Fruit fly (Drosophila melanogaster) whole organism, embryonic: ENCODE measurements around the gene BBS1.
A peak's percentile ranks its signal among the peaks of the same experiment; 100 is the strongest.

Source experiments
- B-H1 ChIP-seq: fragments of 200-800 bp; sonication (Bioruptor generic); IDR thresholded peaks from 3 replicates; pipeline ENCODE4 v1.3.6; 2022; ENCODE audit warnings: missing biosample characterization, missing genetic modification characterization
- CG10431 ChIP-seq: fragments of 200-800 bp; sonication (Bioruptor generic); optimal IDR thresholded peaks from 3 replicates; lab custom pipeline; 2018; ENCODE audit warnings: missing biosample characterization, mild to moderate bottlenecking, missing genetic modification characterization
- CG10543 ChIP-seq: fragments of 200-800 bp; sonication (Bioruptor generic); optimal IDR thresholded peaks from 3 replicates; lab custom pipeline; 2017; ENCODE audit warnings: missing biosample characterization, mild to moderate bottlenecking, missing genetic modification characterization, moderate library complexity
- CG13624 ChIP-seq: fragments of 200-800 bp; sonication (Bioruptor generic); optimal IDR thresholded peaks from 2 replicates; lab custom pipeline; 2016; ENCODE audit warnings: missing biosample characterization, missing genetic modification characterization
- CG17186 ChIP-seq: fragments of 200-800 bp; sonication (Bioruptor generic); optimal IDR thresholded peaks from 3 replicates; lab custom pipeline; 2017; ENCODE audit warnings: missing biosample characterization, missing genetic modification reagents, missing genetic modification characterization
- CG17359 ChIP-seq: fragments of 200-800 bp; sonication (Bioruptor generic); optimal IDR thresholded peaks from 3 replicates; lab custom pipeline; 2018; ENCODE audit warnings: missing biosample characterization, mild to moderate bottlenecking, missing genetic modification characterization, moderate library complexity
- CG17568 ChIP-seq: fragments of 200-800 bp; sonication (Bioruptor generic); optimal IDR thresholded peaks from 2 replicates; lab custom pipeline; 2018; ENCODE audit warnings: missing biosample characterization, mild to moderate bottlenecking, missing genetic modification characterization, moderate library complexity
- CG17912 ChIP-seq: fragments of 200-800 bp; sonication (Bioruptor generic); optimal IDR thresholded peaks from 2 replicates; lab custom pipeline; 2018; ENCODE audit warnings: missing biosample characterization, mild to moderate bottlenecking, missing genetic modification characterization
- CG18011 ChIP-seq: fragments of 200-800 bp; sonication (Bioruptor generic); optimal IDR thresholded peaks from 2 replicates; lab custom pipeline; 2017; ENCODE audit warnings: missing biosample characterization, missing genetic modification characterization, mild to moderate bottlenecking, moderate library complexity, missing genotype
- CG2120 ChIP-seq: fragments of 200-800 bp; sonication (Bioruptor generic); optimal IDR thresholded peaks from 3 replicates; lab custom pipeline; 2016; ENCODE audit warnings: missing biosample characterization, missing genetic modification characterization
- CG30403 ChIP-seq: fragments of 200-800 bp; sonication (Bioruptor generic); optimal IDR thresholded peaks from 3 replicates; lab custom pipeline; 2016; ENCODE audit warnings: missing biosample characterization, missing genetic modification characterization
- CG31388 ChIP-seq: fragments of 200-800 bp; sonication (Bioruptor generic); optimal IDR thresholded peaks from 2 replicates; lab custom pipeline; 2016; ENCODE audit warnings: missing biosample characterization, missing genetic modification characterization
- CG31441 ChIP-seq: fragments of 200-800 bp; sonication (Bioruptor generic); IDR thresholded peaks from 2 replicates; pipeline ENCODE4 v1.3.6; 2022; ENCODE audit warnings: missing biosample characterization, missing genetic modification characterization
- CG33557 ChIP-seq: fragments of 200-800 bp; sonication (Bioruptor generic); optimal IDR thresholded peaks from 2 replicates; lab custom pipeline; 2019; ENCODE audit warnings: missing biosample characterization, mild to moderate bottlenecking, missing genetic modification characterization, moderate library complexity
- CG4617 ChIP-seq: fragments of 200-800 bp; sonication (Bioruptor generic); optimal IDR thresholded peaks from 3 replicates; lab custom pipeline; 2016; ENCODE audit warnings: missing biosample characterization, missing genetic modification characterization, borderline replicate concordance
- CG9727 ChIP-seq: fragments of 200-800 bp; sonication (Bioruptor generic); optimal IDR thresholded peaks from 3 replicates; lab custom pipeline; 2017; ENCODE audit warnings: missing biosample characterization, mild to moderate bottlenecking, missing genetic modification characterization
- D ChIP-seq, 2 experiments: fragments of 200-800 bp in 1 of 2; fragments of >200 bp in 1 of 2; sonication (Bioruptor generic) in 1 of 2; optimal IDR thresholded peaks; 2 replicates in 1 of 2; 3 replicates in 1 of 2; lab custom pipeline; 2017; ENCODE audit warnings: mild to moderate bottlenecking in 1 of 2, missing biosample characterization in 1 of 2, missing genetic modification characterization in 1 of 2, missing genetic modification reagents in 1 of 2
- Dip3 ChIP-seq: fragments of 200-800 bp; sonication (Bioruptor generic); optimal IDR thresholded peaks from 3 replicates; lab custom pipeline; 2016; ENCODE audit warnings: missing biosample characterization, missing genetic modification characterization
- Dref ChIP-seq: fragments of 200-800 bp; sonication (Bioruptor generic); IDR thresholded peaks from 2 replicates; pipeline ENCODE4 v1.3.6; 2022; ENCODE audit warnings: missing biosample characterization, missing genetic modification characterization
- Gug ChIP-seq: fragments of 200-800 bp; sonication (Bioruptor generic); IDR thresholded peaks from 4 replicates; pipeline ENCODE4 v1.3.6; 2022; ENCODE audit warnings: missing biosample characterization, missing genetic modification characterization
- HHEX ChIP-seq: fragments of 200-800 bp; sonication (Bioruptor generic); optimal IDR thresholded peaks from 3 replicates; lab custom pipeline; 2017; ENCODE audit warnings: missing biosample characterization, mild to moderate bottlenecking, missing genetic modification characterization, missing genetic modification reagents
- Hsf ChIP-seq: fragments of 200-800 bp; sonication (Bioruptor generic); optimal IDR thresholded peaks from 3 replicates; lab custom pipeline; 2016; ENCODE audit warnings: missing biosample characterization, missing genetic modification characterization
- Kr ChIP-seq: fragments of 200-800 bp; sonication (Bioruptor generic); optimal IDR thresholded peaks from 2 replicates; lab custom pipeline; 2017; ENCODE audit warnings: missing biosample characterization, mild to moderate bottlenecking, missing genetic modification characterization
- Mes4 ChIP-seq: fragments of 200-800 bp; sonication (Bioruptor generic); optimal IDR thresholded peaks from 2 replicates; lab custom pipeline; 2016; ENCODE audit warnings: missing biosample characterization, missing genetic modification characterization
- NC2β ChIP-seq: fragments of 200-800 bp; sonication (Bioruptor generic); optimal IDR thresholded peaks from 2 replicates; lab custom pipeline; 2016; ENCODE audit warnings: missing biosample characterization, missing genetic modification characterization
- Nf-YC ChIP-seq: fragments of 200-800 bp; optimal IDR thresholded peaks from 3 replicates; lab custom pipeline; 2019; ENCODE audit warnings: missing biosample characterization, mild to moderate bottlenecking, missing genetic modification characterization, moderate library complexity
- Rx ChIP-seq: fragments of 200-800 bp; sonication (Bioruptor generic); IDR thresholded peaks from 2 replicates; pipeline ENCODE4 v1.3.6; 2022; ENCODE audit warnings: missing biosample characterization, missing genetic modification characterization
- Sin3A ChIP-seq: fragments of >200 bp; optimal IDR thresholded peaks from 2 replicates; lab custom pipeline; 2018
- Spps ChIP-seq: fragments of 200-800 bp; sonication (Bioruptor generic); optimal IDR thresholded peaks from 2 replicates; lab custom pipeline; 2018; ENCODE audit warnings: missing biosample characterization, mild to moderate bottlenecking, missing genetic modification characterization
- Sry-δ ChIP-seq: fragments of 200-800 bp; sonication (Bioruptor generic); optimal IDR thresholded peaks from 2 replicates; lab custom pipeline; 2016; ENCODE audit warnings: missing biosample characterization, missing genetic modification characterization
- al ChIP-seq: fragments of 200-800 bp; sonication (Bioruptor generic); IDR thresholded peaks from 2 replicates; pipeline ENCODE4 v1.3.6; 2022; ENCODE audit warnings: missing biosample characterization, missing genetic modification characterization
- chn ChIP-seq: fragments of 200-800 bp; sonication (Bioruptor generic); optimal IDR thresholded peaks from 2 replicates; lab custom pipeline; 2016; ENCODE audit warnings: missing biosample characterization, missing genetic modification characterization
- crc ChIP-seq: fragments of 200-800 bp; sonication (Bioruptor generic); optimal IDR thresholded peaks from 2 replicates; lab custom pipeline; 2016; ENCODE audit warnings: missing biosample characterization, missing genetic modification characterization
- dati ChIP-seq: fragments of 200-800 bp; sonication (Bioruptor generic); IDR thresholded peaks from 2 replicates; pipeline ENCODE4 v1.3.6; 2022; ENCODE audit warnings: missing biosample characterization, missing genetic modification characterization
- disco-r ChIP-seq: fragments of 200-800 bp; sonication (Bioruptor generic); optimal IDR thresholded peaks from 2 replicates; lab custom pipeline; 2016; ENCODE audit warnings: missing biosample characterization, missing genetic modification characterization
- en ChIP-seq: fragments of 200-800 bp; sonication (Bioruptor generic); optimal IDR thresholded peaks from 2 replicates; lab custom pipeline; 2016; ENCODE audit warnings: missing biosample characterization, missing genetic modification characterization
- exex ChIP-seq: fragments of 200-800 bp; sonication (Bioruptor generic); optimal IDR thresholded peaks from 4 replicates; lab custom pipeline; 2018; ENCODE audit warnings: missing biosample characterization, mild to moderate bottlenecking, missing genetic modification characterization, moderate library complexity
- ham ChIP-seq: fragments of 200-800 bp; sonication (Bioruptor generic); IDR thresholded peaks from 2 replicates; pipeline ENCODE4 v1.3.6; 2022; ENCODE audit warnings: missing biosample characterization, missing genetic modification characterization
- mam ChIP-seq: fragments of 200-800 bp; sonication (Bioruptor generic); optimal IDR thresholded peaks from 3 replicates; lab custom pipeline; 2016; ENCODE audit warnings: missing biosample characterization, missing genetic modification characterization
- onecut ChIP-seq: fragments of 200-800 bp; sonication (Bioruptor generic); IDR thresholded peaks from 2 replicates; pipeline ENCODE4 v1.3.6; 2022; ENCODE audit warnings: missing biosample characterization, missing genetic modification characterization
- psq ChIP-seq: fragments of 200-800 bp; sonication (Bioruptor generic); optimal IDR thresholded peaks from 2 replicates; lab custom pipeline; 2017; ENCODE audit warnings: missing biosample characterization, missing genetic modification characterization
- ranshi ChIP-seq: fragments of 200-800 bp; sonication (Bioruptor generic); IDR thresholded peaks from 2 replicates; pipeline ENCODE4 v1.3.6; 2022; ENCODE audit warnings: missing biosample characterization, missing genetic modification characterization
- sisA ChIP-seq: fragments of 200-800 bp; sonication (Bioruptor generic); IDR thresholded peaks from 2 replicates; pipeline ENCODE4 v1.3.6; 2022; ENCODE audit warnings: missing biosample characterization, missing genetic modification characterization
- slou ChIP-seq: fragments of 200-800 bp; sonication (Bioruptor generic); optimal IDR thresholded peaks from 3 replicates; lab custom pipeline; 2016; ENCODE audit warnings: missing biosample characterization, missing genetic modification characterization
- slp2 ChIP-seq: fragments of 200-800 bp; sonication (Bioruptor generic); optimal IDR thresholded peaks from 2 replicates; lab custom pipeline; 2016; ENCODE audit warnings: missing biosample characterization, missing genetic modification characterization
- so ChIP-seq: fragments of 200-800 bp; sonication (Bioruptor generic); IDR thresholded peaks from 3 replicates; pipeline ENCODE4 v1.3.6; 2022; ENCODE audit warnings: missing biosample characterization, missing genetic modification characterization
- ssp ChIP-seq: fragments of 200-800 bp; sonication (Bioruptor generic); IDR thresholded peaks from 2 replicates; pipeline ENCODE4 v1.3.6; 2022; ENCODE audit warnings: missing biosample characterization, missing genetic modification characterization
- zen ChIP-seq: fragments of 200-800 bp; sonication (Bioruptor generic); optimal IDR thresholded peaks from 3 replicates; lab custom pipeline; 2018; ENCODE audit warnings: missing biosample characterization, mild to moderate bottlenecking, missing genetic modification characterization, moderate library complexity

The BBS1 gene

DNA sequence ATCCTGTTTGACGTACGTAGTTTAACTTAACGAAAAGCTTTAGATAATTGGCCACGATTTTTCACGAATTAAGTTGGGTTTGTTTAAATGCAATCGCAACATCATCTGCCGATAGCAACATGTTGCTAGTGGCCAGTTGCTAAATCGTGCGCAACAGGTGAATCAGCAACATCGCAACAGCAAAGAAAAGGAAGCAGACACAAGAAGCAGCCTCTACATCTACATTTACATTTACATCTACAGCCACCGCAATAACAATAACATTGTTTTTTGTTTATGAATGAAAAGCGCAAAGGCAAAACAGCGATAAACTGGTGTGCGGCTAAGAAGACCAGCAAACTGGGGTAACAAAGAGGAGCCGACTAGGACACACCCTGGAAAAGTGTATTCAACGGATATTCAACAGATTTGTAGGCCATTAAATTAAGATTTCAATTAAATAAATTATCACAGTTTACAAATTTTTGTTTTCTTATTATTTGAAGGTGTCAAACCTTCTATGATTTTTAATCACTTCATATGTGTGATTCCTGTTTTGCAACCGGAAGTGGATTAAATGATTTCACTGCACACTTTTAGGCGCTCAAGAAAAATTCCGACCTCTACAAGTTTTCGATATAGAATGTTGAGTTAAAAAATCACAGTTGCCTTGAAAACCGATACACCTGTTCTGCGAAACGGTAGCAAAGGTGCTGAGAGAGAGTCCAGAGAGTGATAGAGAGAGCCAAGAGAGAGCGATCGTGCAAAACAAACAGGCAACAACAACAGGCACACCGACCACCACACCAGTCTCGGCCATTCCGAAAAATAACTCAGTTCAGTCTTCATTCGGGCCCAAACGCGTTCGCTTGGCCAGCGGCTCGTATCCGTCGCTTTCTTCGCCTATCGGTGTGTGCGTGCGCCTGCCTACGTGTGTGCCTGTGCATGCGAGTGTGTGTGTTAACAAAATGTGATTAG lies 8.3 kb downstream of the BBS1 start, which contains the start of gene melt (continued):
- peak; percentile 93 for TF ChIP-seq CG2120 (GFP tag; lab: Kevin White, UChicago)
- no peak for TF ChIP-seq Kr (GFP tag; lab: Kevin White, UChicago)
- TF ChIP-seq Sin3A (lab: Kevin White, UChicago): no peak
- TF ChIP-seq NC2β: peak; percentile 71
- peak; percentile 85 for TF ChIP-seq HHEX
- TF ChIP-seq slp2: peak; percentile 88
- peak; percentile 78 for TF ChIP-seq CG33557
- peak; percentile 50 for TF ChIP-seq Sry-δ (GFP tag; lab: Kevin White, UChicago)
- peak; percentile 95 for TF ChIP-seq CG9727 (GFP tag; lab: Kevin White, UChicago)
- TF ChIP-seq CG18011 (GFP tag; lab: Kevin White, UChicago): peak; percentile 66
- peak; percentile 96 for TF ChIP-seq psq (GFP tag; lab: Kevin White, UChicago)
- peak; percentile 50; the same call in 1 of the 2 replicates for TF ChIP-seq ranshi (GFP tag; lab: Robert Waterston, UW)
- no peak for TF ChIP-seq CG17912
- TF ChIP-seq so (GFP tag; lab: Robert Waterston, UW): peak; percentile 67; the same call in 2 of the 3 replicates
- peak; percentile 84 for TF ChIP-seq Mes4
- peak; percentile 20 for TF ChIP-seq CG10431 (GFP tag; lab: Kevin White, UChicago)
- peak; percentile 33; the same call in 1 of the 2 replicates for TF ChIP-seq ham (GFP tag; lab: Robert Waterston, UW)
- peak; percentile 92 for TF ChIP-seq chn
- TF ChIP-seq sisA (GFP tag; lab: Robert Waterston, UW): peak; percentile 76
- TF ChIP-seq Rx (GFP tag; lab: Robert Waterston, UW): peak; percentile 54; the same call in 1 of the 2 replicates
- peak; percentile 5 for TF ChIP-seq CG17186 (GFP tag; lab: Kevin White, UChicago)
- TF ChIP-seq crc (GFP tag; lab: Kevin White, UChicago): peak; percentile 80
- TF ChIP-seq CG13624 (GFP tag; lab: Kevin White, UChicago): peak; percentile 90
- TF ChIP-seq exex (tag; lab: Kevin White, UChicago): peak; percentile 38
- peak; percentile 78 for TF ChIP-seq slou
- peak; percentile 77 for TF ChIP-seq CG17359 (tag; lab: Kevin White, UChicago)
- TF ChIP-seq Gug (GFP tag; lab: Robert Waterston, UW): peak; percentile 50; the same call in 1 of the 4 replicates
- TF ChIP-seq Spps (tag; lab: Kevin White, UChicago): peak; percentile 32
- peak; percentile 75 for TF ChIP-seq Nf-YC
- peak; percentile 52 for TF ChIP-seq CG4617
- peak; percentile 66 for TF ChIP-seq onecut
- peak; percentile 94 for TF ChIP-seq CG31441 (GFP tag; lab: Robert Waterston, UW)
- peak; percentile 82 for TF ChIP-seq zen (tag; lab: Kevin White, UChicago)
- TF ChIP-seq Dref: 0 out of 2 replicates have a peak, but pooled peaks have one; percentile 31
- TF ChIP-seq ssp (GFP tag; lab: Robert Waterston, UW): peak; percentile 85
- peak; percentile 91 for TF ChIP-seq mam (GFP tag; lab: Kevin White, UChicago)
- peak; percentile 79 for TF ChIP-seq disco-r (GFP tag; lab: Kevin White, UChicago)
- TF ChIP-seq Dip3: peak; percentile 86
- peak; percentile 49 for TF ChIP-seq CG31388 (GFP tag; lab: Kevin White, UChicago)
- peak; percentile 78 for TF ChIP-seq CG10543 (GFP tag; lab: Kevin White, UChicago)
- TF ChIP-seq Hsf (GFP tag; lab: Kevin White, UChicago): peak; percentile 92
- TF ChIP-seq D (optimal IDR thresholded peaks at IDR 0.05; lab: Kevin White, UChicago): no peak
- TF ChIP-seq D (GFP tag; optimal IDR thresholded peaks at IDR 0.05; lab: Kevin White, UChicago): peak; percentile 88
- TF ChIP-seq B-H1: no peak; the same call in none of the 3 replicates
- TF ChIP-seq CG17568 (GFP tag; lab: Kevin White, UChicago): peak; percentile 77
- peak; percentile 76 for TF ChIP-seq al (GFP tag; lab: Robert Waterston, UW)
- peak; percentile 94 for TF ChIP-seq CG30403 (GFP tag; lab: Kevin White, UChicago)
- TF ChIP-seq en: peak; percentile 80
- TF ChIP-seq dati (GFP tag; lab: Robert Waterston, UW): no peak
